Fruit fly (Drosophila melanogaster): ENCODE results near the gene CG14262.

DNA sequence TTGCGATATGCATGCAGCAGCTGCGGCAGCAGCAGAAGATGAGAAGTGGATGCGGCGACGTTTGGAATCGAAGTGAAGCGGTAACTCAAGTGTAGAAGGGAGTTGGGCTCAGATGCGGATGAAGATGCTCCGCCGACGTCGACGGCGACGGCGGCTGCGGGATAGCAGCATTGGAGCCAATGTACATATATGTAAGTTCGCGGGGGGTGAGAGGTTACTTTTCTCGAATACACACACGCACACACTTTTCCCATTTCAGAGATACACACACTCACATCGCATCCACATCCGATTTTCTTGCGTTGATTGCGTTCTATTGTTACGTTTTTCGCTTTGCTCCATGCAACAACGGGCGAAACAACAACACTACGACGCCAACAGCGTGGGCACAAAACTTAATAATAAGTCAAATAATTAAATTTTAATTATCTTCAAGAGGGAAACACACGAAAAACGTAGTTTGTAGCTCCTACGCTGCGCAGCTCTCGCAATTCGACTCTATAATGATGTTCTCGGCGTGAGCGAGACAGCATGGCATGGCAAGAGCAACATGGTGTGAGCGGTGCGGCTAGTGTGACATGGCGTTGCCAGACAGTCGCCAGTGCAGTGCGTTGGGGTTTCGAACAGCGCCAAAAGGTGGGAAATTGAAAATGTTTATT is 20.4 kb downstream of the CG14262 start, which contains the start of gene CG18766:
- TF ChIP-seq CG6276 (GFP tag; optimal IDR thresholded peaks at IDR 0.05) (no peak), CG6163 (GFP tag; IDR thresholded peaks at IDR 0.05) (0 out of 3 replicates have a peak, but pooled peaks have one; percentile 46), Blimp-1 (GFP tag; optimal IDR thresholded peaks at IDR 0.05) (no peak), Sox102F (GFP tag; optimal IDR thresholded peaks at IDR 0.05) (no peak), Eip93F (GFP tag; optimal IDR thresholded peaks at IDR 0.05) (peak; percentile 66), CG6792 (GFP tag; optimal IDR thresholded peaks at IDR 0.05) (no peak), CG6808 (GFP tag; optimal IDR thresholded peaks at IDR 0.05) (no peak), fkh (GFP tag; optimal IDR thresholded peaks at IDR 0.05) (peak; percentile 77), svp (GFP tag) (peak; percentile 95), Hr38 (GFP tag; optimal IDR thresholded peaks at IDR 0.05) (no peak), CG16779 (tag; optimal IDR thresholded peaks at IDR 0.05) (no peak), dsx (GFP tag; optimal IDR thresholded peaks at IDR 0.05; ENCODE audit: poor library complexity, severe bottlenecking) (no peak), pdm3 (GFP tag; optimal IDR thresholded peaks at IDR 0.05) (no peak), CG8119 (GFP tag; IDR thresholded peaks at IDR 0.05) (no peak)

All from whole organism, prepupa.